Worm (Caenorhabditis elegans): Measurements from ENCODE around the gene ugt-3.

Gene ugt-3

DNA sequence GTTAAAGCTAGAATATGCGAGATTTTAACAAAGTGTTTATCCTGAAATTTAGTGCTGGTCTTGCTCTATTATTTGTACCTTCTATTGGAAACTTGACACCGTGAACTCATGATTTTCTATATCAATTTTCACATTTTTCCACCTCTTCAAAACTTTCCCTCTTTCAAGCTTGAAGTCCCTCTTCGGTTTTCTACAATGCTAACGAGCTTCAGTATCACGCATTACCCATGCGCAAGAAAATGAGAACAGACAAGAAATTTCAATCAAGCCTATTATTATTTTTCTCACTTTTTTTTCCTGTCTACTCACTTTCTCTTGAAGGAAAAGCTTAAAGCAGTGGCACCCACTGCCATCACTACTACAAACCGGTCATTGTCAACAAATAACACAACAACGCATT is 11.7 kb upstream of the ugt-3 start:
- TF ChIP-seq pax-3 (tag; optimal IDR thresholded peaks at IDR 0.05) (peak; percentile 50), mef-2 (tag; optimal IDR thresholded peaks at IDR 0.05) (no peak), rnt-1 (tag; optimal IDR thresholded peaks at IDR 0.05) (peak; percentile 4), ama-1 (optimal IDR thresholded peaks at IDR 0.05) (peak; percentile 55), efl-1 (optimal IDR thresholded peaks at IDR 0.05) (no peak), efl-1 (GFP tag; optimal IDR thresholded peaks at IDR 0.05 in 1 of 2) (peak in 1 of 2 experiments; percentile 43)

DNA sequence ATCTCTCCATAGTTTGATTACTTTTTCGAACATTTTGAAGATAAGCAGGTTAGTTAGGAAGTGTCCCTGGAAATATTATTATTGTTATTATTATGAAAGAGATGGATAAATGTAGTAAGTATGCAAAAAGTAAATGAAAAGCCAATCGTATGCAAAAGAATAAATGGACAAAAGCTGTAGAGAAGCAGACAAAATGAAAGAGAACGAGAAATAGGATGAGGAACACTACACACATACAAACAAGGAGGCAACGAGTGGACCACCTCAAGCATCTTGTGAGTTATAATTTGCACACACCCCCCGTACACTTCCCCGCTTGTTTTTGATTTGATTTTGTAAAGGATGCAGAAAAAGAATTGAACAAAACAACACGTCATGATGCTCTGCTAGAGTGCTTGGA is 11.1 kb upstream of the ugt-3 start, which contains the start of gene ZC443.2:
ZC443.2 (minus strand) TSS at position 67 of the 400 bp plus-strand sequence.
- TF ChIP-seq sox-4 (tag; optimal IDR thresholded peaks at IDR 0.05) (no peak), elt-3 (tag; optimal IDR thresholded peaks at IDR 0.05) (no peak), hlh-4 (tag; optimal IDR thresholded peaks at IDR 0.05) (no peak), lin-39 (tag; optimal IDR thresholded peaks at IDR 0.05) (no peak), egl-27 (tag; optimal IDR thresholded peaks at IDR 0.05) (no peak)

DNA sequence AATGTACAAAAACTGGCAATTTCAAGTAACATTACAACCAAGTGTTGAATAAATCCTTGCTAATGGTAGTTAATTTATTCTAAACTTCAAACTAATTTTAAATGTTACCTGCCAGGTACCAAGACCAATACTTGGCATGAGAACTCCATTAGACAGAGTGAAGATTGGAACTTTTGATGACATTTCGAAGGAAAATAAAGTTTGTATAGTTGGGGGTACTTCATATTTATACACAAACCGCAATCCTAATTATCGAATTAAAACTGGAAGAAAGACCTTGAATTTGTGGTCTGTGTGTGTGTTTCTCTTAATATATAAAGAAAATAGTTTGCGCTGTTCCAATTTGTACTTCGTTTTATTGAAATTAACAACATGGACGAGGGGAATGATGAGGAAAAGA is 9.8 kb upstream of the ugt-3 start, which contains the start of gene ZC443.1:
ZC443.1 (minus strand) TSS at position 205 of the 400 bp plus-strand sequence.
- TF ChIP-seq unc-62 (GFP tag; optimal IDR thresholded peaks at IDR 0.05) (no peak), ceh-8 (GFP tag; optimal IDR thresholded peaks at IDR 0.05) (no peak), nhr-76 (tag; optimal IDR thresholded peaks at IDR 0.05) (no peak), nhr-84 (tag; optimal IDR thresholded peaks at IDR 0.05) (no peak), snpc-4 (tag; optimal IDR thresholded peaks at IDR 0.05) (no peak), skn-1 (tag; optimal IDR thresholded peaks at IDR 0.05) (no peak), egl-27 (tag; optimal IDR thresholded peaks at IDR 0.05) (no peak), grh-1 (GFP tag; IDR thresholded peaks at IDR 0.05) (no peak), nhr-85 (tag) (peak; percentile 65), sox-4 (tag; optimal IDR thresholded peaks at IDR 0.05) (no peak), efl-1 (optimal IDR thresholded peaks at IDR 0.05) (no peak), efl-1 (GFP tag; optimal IDR thresholded peaks at IDR 0.05 in 1 of 2) (peak in 1 of 2 experiments; percentile 54)

DNA sequence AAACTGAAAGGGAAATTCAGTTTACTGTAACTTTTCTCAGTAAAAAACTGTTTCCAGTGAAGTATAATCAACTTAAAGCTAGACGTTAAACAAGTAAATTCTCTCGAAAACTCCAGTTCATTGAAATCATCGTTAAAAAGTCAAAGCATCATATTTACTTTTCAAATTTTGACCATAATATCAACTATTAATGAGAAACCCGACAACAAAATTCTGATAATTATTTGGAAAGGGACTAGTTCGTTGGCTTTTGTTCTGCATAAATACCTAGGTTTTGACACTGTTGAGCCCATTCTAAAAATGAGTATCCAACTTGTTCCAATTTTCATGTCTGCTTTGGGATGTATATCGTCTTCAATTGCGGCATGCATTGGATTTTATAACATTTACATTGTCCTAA is 6.1 kb upstream of the ugt-3 start, which contains the start of gene ZC443.7:
ZC443.7 (plus strand) TSS at position 301 of the 400 bp plus-strand sequence.
- TF ChIP-seq mep-1 (tag; optimal IDR thresholded peaks at IDR 0.05), result no peak
- TF ChIP-seq vab-15 (tag; optimal IDR thresholded peaks at IDR 0.05), result no peak
- no peak for TF ChIP-seq nhr-76 (tag; optimal IDR thresholded peaks at IDR 0.05)
- TF ChIP-seq xbp-1 (tag; optimal IDR thresholded peaks at IDR 0.05), result no peak
- TF ChIP-seq snu-23 (GFP tag; optimal IDR thresholded peaks at IDR 0.05), result no peak
- no peak for TF ChIP-seq efl-1 (optimal IDR thresholded peaks at IDR 0.05)
- TF ChIP-seq efl-1 (GFP tag; optimal IDR thresholded peaks at IDR 0.05 in 1 of 2), result no peak
- TF ChIP-seq Y116A8C.19 (tag; optimal IDR thresholded peaks at IDR 0.05; ENCODE audit: borderline replicate concordance), result no peak
- no peak for TF ChIP-seq elt-2 (tag; optimal IDR thresholded peaks at IDR 0.05)
- no peak for TF ChIP-seq C04F5.9 (tag; optimal IDR thresholded peaks at IDR 0.05)
- no peak for TF ChIP-seq sptf-1 (tag; optimal IDR thresholded peaks at IDR 0.05)
- TF ChIP-seq ceh-8 (GFP tag; optimal IDR thresholded peaks at IDR 0.05), result no peak
- TF ChIP-seq F16B12.6 (tag; optimal IDR thresholded peaks at IDR 0.05), result no peak
- no peak for TF ChIP-seq ceh-88 (GFP tag; IDR thresholded peaks at IDR 0.05)

- no peak for TF ChIP-seq ama-1 (optimal IDR thresholded peaks at IDR 0.05)
- TF ChIP-seq sup-37 (GFP tag; optimal IDR thresholded peaks at IDR 0.05), result no peak
- TF ChIP-seq C16A3.4 (tag; optimal IDR thresholded peaks at IDR 0.05), result no peak
- TF ChIP-seq snpc-4 (tag; optimal IDR thresholded peaks at IDR 0.05), result no peak
- TF ChIP-seq ceh-8 (GFP tag; optimal IDR thresholded peaks at IDR 0.05), result no peak
- TF ChIP-seq rnt-1 (tag; optimal IDR thresholded peaks at IDR 0.05), result no peak
- TF ChIP-seq nhr-28 (tag; optimal IDR thresholded peaks at IDR 0.05), result no peak
- no peak for TF ChIP-seq grh-1 (GFP tag; IDR thresholded peaks at IDR 0.05)
- no peak for TF ChIP-seq sox-4 (tag; optimal IDR thresholded peaks at IDR 0.05)
- TF ChIP-seq egl-13 (tag; optimal IDR thresholded peaks at IDR 0.05), result no peak
- TF ChIP-seq mef-2 (tag; optimal IDR thresholded peaks at IDR 0.05), result no peak
- no peak for TF ChIP-seq skn-1 (tag; optimal IDR thresholded peaks at IDR 0.05)
- TF ChIP-seq nhr-90 (tag; optimal IDR thresholded peaks at IDR 0.05; ENCODE audit: poor library complexity), result no peak
Measured at ce11 chrV:12803274-12803673, 3.2 kb upstream of the ugt-3 start, which contains the start of gene srbc-45. srbc-45 (plus strand) TSS chrV:12803574.

Measured in whole organism, L1 larva.